Fruit fly (Drosophila melanogaster) whole organism: ENCODE results near the gene CG34161.

Source experiments
- CG8478 ChIP-seq: fragments of >200 bp; optimal IDR thresholded peaks from 2 replicates; lab custom pipeline; 2018; ENCODE audit warnings: inconsistent platforms
- EcR ChIP-seq, 2 experiments: fragments of >200 bp; optimal IDR thresholded peaks; 2 replicates each; lab custom pipeline; 2017; ENCODE audit warnings: missing biosample characterization in 2 of 2, missing genetic modification characterization in 2 of 2, missing genetic modification reagents in 2 of 2
- psq ChIP-seq: fragments of >200 bp; optimal IDR thresholded peaks from 2 replicates; lab custom pipeline; 2017
- usp ChIP-seq: fragments of >200 bp; optimal IDR thresholded peaks from 2 replicates; lab custom pipeline; 2017; ENCODE audit warnings: missing biosample characterization, missing genetic modification characterization, mixed read lengths

- TF ChIP-seq psq (lab: Kevin White, UChicago) (no peak), CG8478 (lab: Kevin White, UChicago) (no peak), usp (GFP tag; lab: Kevin White, UChicago) (no peak), EcR (GFP tag; optimal IDR thresholded peaks at IDR 0.05; lab: Kevin White, UChicago) (no peak)
Measured at dm6 chr2L:10553692-10554091, 27.8 kb downstream of the CG34161 start.
